Worm (Caenorhabditis elegans): ENCODE data around the gene E02C12.11.

ce11 chrV:9359674-9360073 is 20.0 kb downstream of the E02C12.11 start, which contains the start of gene gpa-3:
- TF ChIP-seq fkh-10 (GFP tag; optimal IDR thresholded peaks at IDR 0.05) (no peak), ztf-11 (tag; optimal IDR thresholded peaks at IDR 0.05) (no peak), pqm-1 (tag; optimal IDR thresholded peaks at IDR 0.05) (no peak), unc-39 (tag; optimal IDR thresholded peaks at IDR 0.05) (no peak), nfya-1 (tag; optimal IDR thresholded peaks at IDR 0.05; ENCODE audit: insufficient read depth) (no peak), nhr-11 (tag; optimal IDR thresholded peaks at IDR 0.05) (no peak), jun-1 (tag; optimal IDR thresholded peaks at IDR 0.05) (no peak), nhr-76 (tag; optimal IDR thresholded peaks at IDR 0.05) (no peak)

Data from whole organism, L3 larva.